Fruit fly (Drosophila melanogaster): ENCODE data around the gene scw.

- TF ChIP-seq ttk (optimal IDR thresholded peaks at IDR 0.05) (no peak), Myc (optimal IDR thresholded peaks at IDR 0.05) (no peak)
Observed at dm6 chr2L:19735635-19736109, 34.9 kb upstream of the scw start, which contains the start of the genes CG10462 and Nf-YB.

Measured in Kc167 (cell line).